Worm (Caenorhabditis elegans) whole organism, midembryonic: ENCODE results near the gene F02C12.1.
"Not testable (repeated sequence)": the region's sequence is repeated elsewhere in the genome, so short reads cannot be mapped to it uniquely, and the experiment has no call there.

ENCODE experiments used
- T22C8.4 ChIP-seq: fragments of 200-800 bp; sonication (Bioruptor generic); IDR thresholded peaks from 2 replicates; pipeline ENCODE4 v1.3.6; 2022; ENCODE audit warnings: missing genetic modification characterization, missing compliant biosample characterization
- cog-1 ChIP-seq: sonication (generic microtip); optimal IDR thresholded peaks from 2 replicates; lab custom pipeline; 2016; ENCODE audit warnings: missing genetic modification characterization, missing compliant biosample characterization
- flt-1 ChIP-seq: fragments of 200-800 bp; sonication (Bioruptor generic); IDR thresholded peaks from 2 replicates; pipeline ENCODE4 v1.3.6; 2022; ENCODE audit warnings: missing genetic modification characterization, missing compliant biosample characterization
- klf-2 ChIP-seq: fragments of 200-800 bp; sonication (Bioruptor generic); conservative IDR thresholded peaks from 2 replicates; pipeline ENCODE4 v1.3.6; 2022; ENCODE audit warnings: missing genetic modification reagents, missing genetic modification characterization, missing compliant biosample characterization
- med-1 ChIP-seq: sonication (generic microtip); optimal IDR thresholded peaks from 2 replicates; lab custom pipeline; 2017; ENCODE audit warnings: missing genetic modification characterization, mild to moderate bottlenecking, missing compliant biosample characterization, antibody characterized with exemption, missing genetic modification reagents; ENCODE audit not compliant: insufficient read depth
- ref-1 ChIP-seq: fragments of 200-800 bp; sonication (Bioruptor generic); conservative IDR thresholded peaks from 2 replicates; pipeline ENCODE4 v1.3.6; 2022; ENCODE audit warnings: missing genetic modification reagents, missing genetic modification characterization, missing compliant biosample characterization
- tab-1 ChIP-seq: fragments of 200-800 bp; sonication (Bioruptor generic); IDR thresholded peaks from 2 replicates; pipeline ENCODE4 v1.3.6; 2022; ENCODE audit warnings: missing genetic modification characterization, missing compliant biosample characterization
- ztf-23 ChIP-seq: fragments of 200-800 bp; sonication (Bioruptor generic); IDR thresholded peaks from 2 replicates; pipeline ENCODE4 v1.3.6; 2022; ENCODE audit warnings: missing genetic modification reagents, missing genetic modification characterization, missing compliant biosample characterization
- ztf-29 ChIP-seq: fragments of 200-800 bp; sonication (Bioruptor generic); IDR thresholded peaks from 2 replicates; pipeline ENCODE4 v1.3.6; 2022; ENCODE audit warnings: missing genetic modification reagents, missing genetic modification characterization, missing compliant biosample characterization

F02C12.1 gene

ce11 chrX:13415722-13416121 is 13.8 kb downstream of the F02C12.1 start, which contains the start of gene C29F7.2:
Gene C29F7.2, plus strand, starts transcription at chrX:13416078.
- TF ChIP-seq ztf-23 (GFP tag; lab: Robert Waterston, UW) = no peak
- TF ChIP-seq klf-2 = no peak
- TF ChIP-seq T22C8.4 (GFP tag; lab: Robert Waterston, UW) = no peak
- TF ChIP-seq tab-1 (GFP tag; lab: Robert Waterston, UW) = no peak
- TF ChIP-seq ztf-29 (GFP tag; lab: Robert Waterston, UW) = no peak
- TF ChIP-seq ref-1 (GFP tag; lab: Robert Waterston, UW) = no peak
- TF ChIP-seq cog-1 = no peak
- no peak for TF ChIP-seq flt-1 (GFP tag; lab: Robert Waterston, UW)
- TF ChIP-seq med-1 (GFP tag; lab: Kevin White, UChicago) = no peak

DNA sequence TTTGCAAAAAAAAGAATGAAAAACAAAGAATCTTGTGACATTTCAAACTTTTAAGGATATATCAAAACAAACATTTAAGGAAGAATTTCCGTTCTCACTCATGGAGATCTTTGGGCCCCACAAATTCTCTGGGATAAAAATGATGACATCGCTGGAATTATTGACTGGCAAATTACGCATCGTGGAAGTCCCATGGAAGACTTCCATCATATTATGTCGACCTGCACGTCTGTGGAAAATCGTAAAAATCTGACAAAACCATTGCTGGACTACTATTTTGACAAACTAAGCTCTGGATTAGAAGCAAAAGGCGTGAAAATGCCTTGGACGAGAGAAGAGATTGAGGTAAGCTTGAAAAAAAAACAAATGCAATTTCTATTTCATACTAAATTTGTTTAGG is 15.6 kb downstream of the F02C12.1 start:
- TF ChIP-seq flt-1 (GFP tag; lab: Robert Waterston, UW) (no peak), klf-2 (no peak), ref-1 (GFP tag; lab: Robert Waterston, UW) (no peak), ztf-23 (GFP tag; lab: Robert Waterston, UW) (no peak), T22C8.4 (GFP tag; lab: Robert Waterston, UW) (no peak), tab-1 (GFP tag; lab: Robert Waterston, UW) (no peak), med-1 (GFP tag; lab: Kevin White, UChicago) (no peak), ztf-29 (GFP tag; lab: Robert Waterston, UW) (no peak), cog-1 (no peak)

DNA sequence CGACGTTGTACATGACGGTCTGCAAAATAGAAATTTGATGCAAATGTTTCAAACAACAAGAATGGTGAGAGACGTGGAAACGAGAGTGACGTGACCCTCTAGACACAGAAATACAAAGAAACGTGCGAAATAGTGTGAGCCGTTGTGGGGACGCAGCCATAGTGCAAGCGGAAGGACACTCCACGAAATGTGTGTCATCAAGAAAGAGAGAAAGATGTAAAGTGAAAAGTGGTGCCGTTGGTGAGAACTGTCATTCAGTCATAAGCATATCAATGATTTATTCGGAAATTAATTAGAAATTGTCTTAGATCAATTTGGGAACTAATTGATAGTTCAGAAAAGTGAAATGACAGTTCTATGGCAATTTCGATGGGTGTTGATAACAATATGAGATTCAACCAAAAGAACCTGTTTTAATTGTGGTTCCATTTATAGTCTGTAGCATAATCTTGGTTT is 18.0 kb downstream of the F02C12.1 start, which contains the start of gene C29F7.3:
Gene C29F7.3, minus strand, starts transcription at position 51 of the 456 bp plus-strand sequence.
- TF ChIP-seq ztf-29 (GFP tag; lab: Robert Waterston, UW) (no peak), cog-1 (peak; percentile 58)

DNA sequence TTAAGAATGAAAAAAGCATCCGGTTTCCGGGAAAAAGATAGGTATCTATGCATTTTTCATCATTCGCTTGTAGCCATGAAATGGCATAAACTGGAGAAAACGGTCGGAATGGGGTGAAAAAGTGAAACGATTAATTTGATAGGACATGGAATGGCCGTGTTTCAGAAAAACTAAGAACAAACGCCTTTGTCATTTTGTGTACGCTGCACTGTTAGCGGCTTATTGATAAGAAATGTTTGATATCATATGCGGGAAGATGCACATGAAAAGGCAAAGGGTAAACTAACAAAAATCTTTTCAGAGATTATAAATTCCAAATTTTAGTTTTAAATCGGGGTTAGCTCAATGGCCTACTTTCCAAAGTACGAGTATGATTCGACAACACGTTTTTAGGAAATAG is 19.2 kb downstream of the F02C12.1 start:
- no peak for TF ChIP-seq T22C8.4 (GFP tag; lab: Robert Waterston, UW)
- no peak for TF ChIP-seq ref-1 (GFP tag; lab: Robert Waterston, UW)
- no peak for TF ChIP-seq klf-2
- TF ChIP-seq ztf-29 (GFP tag; lab: Robert Waterston, UW) = no peak
- TF ChIP-seq ztf-23 (GFP tag; lab: Robert Waterston, UW) = no peak
- TF ChIP-seq tab-1 (GFP tag; lab: Robert Waterston, UW) = no peak
- no peak for TF ChIP-seq med-1 (GFP tag; lab: Kevin White, UChicago)
- no peak for TF ChIP-seq flt-1 (GFP tag; lab: Robert Waterston, UW)
- no peak for TF ChIP-seq cog-1

DNA sequence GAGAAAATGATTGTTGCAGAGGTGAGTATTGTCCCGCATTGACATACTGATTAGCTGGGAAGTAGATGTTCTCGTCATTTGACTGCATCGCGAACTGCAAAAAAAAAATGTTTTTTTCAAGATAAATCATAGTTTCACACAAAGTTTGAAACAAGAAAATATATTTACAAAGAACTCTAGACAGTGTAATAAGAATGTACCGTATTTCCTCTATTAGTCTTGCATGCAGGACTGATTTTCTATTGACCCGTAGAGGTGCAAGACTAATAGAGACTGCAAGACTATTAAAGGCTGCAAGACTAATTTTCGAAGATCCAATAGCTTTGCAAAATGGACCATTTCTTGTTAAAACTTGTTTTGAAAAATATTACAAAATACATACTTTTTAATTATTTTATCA is 21.5 kb downstream of the F02C12.1 start, which contains the start of gene fkh-3:
Gene fkh-3, minus strand, starts transcription at position 101 of the 400 bp plus-strand sequence.
- TF ChIP-seq med-1 (GFP tag; lab: Kevin White, UChicago) (no peak), ztf-29 (GFP tag; lab: Robert Waterston, UW) (no peak), klf-2 (no peak), flt-1 (GFP tag; lab: Robert Waterston, UW) (no peak), cog-1 (no peak), T22C8.4 (GFP tag; lab: Robert Waterston, UW) (no peak), ztf-23 (GFP tag; lab: Robert Waterston, UW) (no peak), tab-1 (GFP tag; lab: Robert Waterston, UW) (no peak), ref-1 (GFP tag; lab: Robert Waterston, UW) (no peak)

ce11 chrX:13428755-13429154 is 26.9 kb downstream of the F02C12.1 start, which contains the start of gene fkh-4:
Gene fkh-4, minus strand, starts transcription at chrX:13428855.
- TF ChIP-seq ref-1 (GFP tag; lab: Robert Waterston, UW); med-1 (GFP tag; lab: Kevin White, UChicago); flt-1 (GFP tag; lab: Robert Waterston, UW): not testable (repeated sequence)

DNA sequence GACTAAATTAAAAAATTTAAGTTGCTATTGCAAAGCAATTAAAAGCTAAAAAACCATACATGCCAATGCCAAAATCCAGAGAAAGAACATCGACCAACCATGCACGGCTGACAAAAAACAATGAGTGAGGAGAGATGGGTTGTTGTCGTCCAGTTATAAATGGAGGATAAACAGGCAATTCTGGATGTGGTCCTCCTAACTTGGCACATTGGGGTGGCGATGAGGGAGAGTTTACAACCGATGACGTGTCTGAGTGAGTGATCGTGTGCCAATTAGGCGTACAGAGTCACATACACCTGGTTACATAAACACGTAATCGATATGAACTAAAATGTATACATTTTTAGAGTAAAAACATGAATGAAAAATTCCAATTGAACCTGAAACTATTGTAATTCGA is 29.5 kb downstream of the F02C12.1 start, which contains the start of gene C29F7.10:
Gene C29F7.10, minus strand, starts transcription at position 101 of the 400 bp plus-strand sequence.
- not testable (repeated sequence) for TF ChIP-seq klf-2; ztf-29 (GFP tag; lab: Robert Waterston, UW); T22C8.4 (GFP tag; lab: Robert Waterston, UW)

DNA sequence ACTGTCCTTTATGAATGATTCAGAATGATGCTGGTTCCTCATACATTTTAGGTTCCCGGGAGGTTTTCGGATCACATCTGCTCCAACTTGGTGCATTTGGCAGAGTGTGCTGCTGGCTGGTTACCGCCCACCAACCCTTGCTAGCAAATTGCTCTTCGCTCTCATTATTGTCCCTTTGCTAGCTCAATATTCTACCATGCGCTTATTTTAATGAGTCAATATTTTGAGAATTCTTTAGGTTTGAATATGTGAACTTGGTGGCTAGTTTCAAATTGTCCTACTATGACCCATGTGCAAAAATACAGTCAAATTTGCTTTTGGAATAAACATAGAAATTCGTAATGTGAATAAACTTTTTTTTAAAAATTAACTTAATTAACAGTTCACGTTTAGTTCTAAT is 33.2 kb downstream of the F02C12.1 start:
- TF ChIP-seq tab-1 (GFP tag; lab: Robert Waterston, UW) (no peak), med-1 (GFP tag; lab: Kevin White, UChicago) (no peak), cog-1 (no peak), ztf-23 (GFP tag; lab: Robert Waterston, UW) (no peak), klf-2 (no peak), flt-1 (GFP tag; lab: Robert Waterston, UW) (no peak), T22C8.4 (GFP tag; lab: Robert Waterston, UW) (no peak), ztf-29 (GFP tag; lab: Robert Waterston, UW) (no peak), ref-1 (GFP tag; lab: Robert Waterston, UW) (no peak)

DNA sequence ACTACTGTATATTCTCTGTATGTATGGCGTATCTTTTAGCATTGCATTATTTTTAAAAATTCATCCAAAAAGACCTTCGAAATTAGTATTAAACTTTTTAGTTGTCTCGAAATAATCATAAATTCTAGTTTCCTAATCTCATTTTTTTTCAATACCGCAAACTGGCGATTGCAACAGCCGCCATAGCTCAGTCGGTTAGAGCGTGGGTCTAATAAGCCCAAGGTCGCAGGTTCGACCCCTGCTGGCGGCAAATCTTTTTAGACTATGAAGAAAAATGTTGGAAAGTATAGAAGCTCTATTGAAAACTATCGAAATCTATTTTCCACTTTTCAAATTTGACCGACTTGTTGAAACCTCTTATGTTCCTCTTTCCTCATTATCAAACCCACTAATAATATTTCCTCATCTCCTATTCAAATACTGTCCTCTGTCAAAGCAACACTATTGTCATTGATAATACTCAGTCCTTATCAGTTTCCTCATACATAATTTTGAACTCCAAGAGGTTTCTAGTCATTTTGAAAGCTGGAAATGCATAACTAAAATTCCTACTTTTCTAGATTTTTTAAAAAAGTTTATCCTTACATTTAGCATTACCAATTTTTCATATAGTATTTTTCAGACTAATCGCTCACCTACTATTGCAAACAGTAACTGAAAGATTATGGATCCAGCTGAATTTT is 34.0 kb downstream of the F02C12.1 start, which contains the start of gene jmjd-3.3:
Gene jmjd-3.3, plus strand, starts transcription at position 633 of the 683 bp plus-strand sequence.
- no peak for TF ChIP-seq ztf-29 (GFP tag; lab: Robert Waterston, UW)
- no peak for TF ChIP-seq ref-1 (GFP tag; lab: Robert Waterston, UW)
- TF ChIP-seq cog-1 = no peak
- TF ChIP-seq ztf-23 (GFP tag; lab: Robert Waterston, UW) = no peak
- TF ChIP-seq flt-1 (GFP tag; lab: Robert Waterston, UW) = no peak
- no peak for TF ChIP-seq med-1 (GFP tag; lab: Kevin White, UChicago)
- TF ChIP-seq T22C8.4 (GFP tag; lab: Robert Waterston, UW) = no peak
